Worm (Caenorhabditis elegans) whole organism, L2 larva: Measurements from ENCODE around the gene ZK1236.9.

ENCODE experiments used
- ama-1 ChIP-seq: fragments of 150-350 bp; optimal IDR thresholded peaks from 2 replicates; lab custom pipeline; 2018; ENCODE audit warnings: inconsistent platforms
- egl-27 ChIP-seq: sonication (generic microtip); optimal IDR thresholded peaks from 3 replicates; lab custom pipeline; 2017; ENCODE audit warnings: missing biosample characterization, missing genetic modification reagents, missing genetic modification characterization
- elt-1 ChIP-seq: fragments of 150-350 bp; optimal IDR thresholded peaks from 2 replicates; lab custom pipeline; 2014; ENCODE audit warnings: missing biosample characterization, missing genetic modification characterization
- fos-1 ChIP-seq: fragments of 150-350 bp; optimal IDR thresholded peaks from 2 replicates; lab custom pipeline; 2014; ENCODE audit warnings: missing biosample characterization, missing genetic modification characterization
- nhr-12 ChIP-seq: fragments of 150-350 bp; optimal IDR thresholded peaks from 2 replicates; lab custom pipeline; 2014; ENCODE audit warnings: missing biosample characterization, missing genetic modification characterization
- nhr-129 ChIP-seq: fragments of 150-350 bp; optimal IDR thresholded peaks from 2 replicates; lab custom pipeline; 2014; ENCODE audit warnings: missing biosample characterization, missing genetic modification characterization
- nhr-25 ChIP-seq: fragments of 150-350 bp; sonication (generic microtip); optimal IDR thresholded peaks from 3 replicates; lab custom pipeline; 2014; ENCODE audit warnings: missing biosample characterization, missing genetic modification characterization
- sem-4 ChIP-seq: fragments of 150-350 bp; optimal IDR thresholded peaks from 2 replicates; lab custom pipeline; 2014; ENCODE audit warnings: missing biosample characterization, missing genetic modification reagents, missing genetic modification characterization
- skn-1 ChIP-seq: sonication (generic microtip); optimal IDR thresholded peaks from 2 replicates; lab custom pipeline; 2017; ENCODE audit warnings: missing biosample characterization, missing genetic modification characterization
- snpc-4 ChIP-seq: fragments of 150-350 bp; optimal IDR thresholded peaks from 2 replicates; lab custom pipeline; 2014; ENCODE audit warnings: missing biosample characterization, missing genetic modification characterization
- zag-1 ChIP-seq: fragments of 150-350 bp; optimal IDR thresholded peaks from 2 replicates; lab custom pipeline; 2014; ENCODE audit warnings: missing biosample characterization, missing genetic modification characterization
- ztf-11 ChIP-seq: sonication (generic microtip); optimal IDR thresholded peaks from 2 replicates; lab custom pipeline; 2017; ENCODE audit warnings: missing biosample characterization, missing genetic modification characterization

DNA sequence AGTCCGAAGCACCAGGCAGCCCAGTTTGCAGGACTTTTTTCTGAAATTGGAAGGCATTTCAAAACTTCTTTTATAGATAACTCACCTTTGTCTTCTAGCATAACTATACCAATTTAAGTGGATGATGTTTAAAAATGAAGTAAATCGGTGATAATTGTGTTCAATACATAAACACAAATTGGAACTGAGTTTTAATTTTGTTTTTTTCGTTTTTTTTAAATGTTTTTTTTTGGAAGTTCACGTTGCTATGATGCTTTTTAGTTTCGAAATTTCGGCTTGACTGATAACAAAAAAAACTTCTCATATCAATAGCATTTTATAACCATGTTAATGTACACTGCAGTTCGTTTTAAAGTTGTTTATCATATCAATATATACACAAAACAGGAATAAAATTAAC is 45.4 kb downstream of the ZK1236.9 start, which contains the start of gene ZK353.4:
- TF ChIP-seq zag-1 (tag; lab: Kevin White, UChicago) (no peak), sem-4 (tag; lab: Kevin White, UChicago) (no peak), nhr-25 (tag; lab: Kevin White, UChicago) (no peak), nhr-12 (no peak), elt-1 (tag; lab: Kevin White, UChicago) (no peak), snpc-4 (tag; lab: Kevin White, UChicago) (no peak), egl-27 (tag; lab: Kevin White, UChicago) (no peak), ztf-11 (tag; lab: Kevin White, UChicago) (no peak), nhr-129 (tag; lab: Kevin White, UChicago) (no peak), ama-1 (lab: Kevin White, UChicago) (no peak), skn-1 (tag; lab: Kevin White, UChicago) (no peak), fos-1 (no peak)
